Worm (Caenorhabditis elegans) whole organism, early embryonic: ENCODE results near the gene T02H6.4.

Experiments used
- B0310.2 ChIP-seq: sonication (generic microtip); optimal IDR thresholded peaks from 2 replicates; lab custom pipeline; 2016; ENCODE audit warnings: mild to moderate bottlenecking, missing genetic modification characterization, missing compliant biosample characterization
- F13C5.2 ChIP-seq: sonication (generic microtip); optimal IDR thresholded peaks from 2 replicates; lab custom pipeline; 2017; ENCODE audit warnings: mild to moderate bottlenecking, missing genetic modification characterization, inconsistent platforms, missing compliant biosample characterization
- aly-1 ChIP-seq: sonication (generic microtip); optimal IDR thresholded peaks from 2 replicates; lab custom pipeline; 2016; ENCODE audit warnings: missing genetic modification characterization, missing compliant biosample characterization
- ama-1 ChIP-seq: fragments of 150-350 bp; optimal IDR thresholded peaks from 2 replicates; lab custom pipeline; 2014
- ceh-13 ChIP-seq: fragments of 200-800 bp; sonication (Bioruptor generic); optimal IDR thresholded peaks from 2 replicates; lab custom pipeline; 2018; ENCODE audit warnings: mild to moderate bottlenecking, missing genetic modification characterization, missing compliant biosample characterization
- ceh-36 ChIP-seq: sonication (generic microtip); optimal IDR thresholded peaks from 2 replicates; lab custom pipeline; 2016; ENCODE audit warnings: missing genetic modification characterization, inconsistent platforms, missing compliant biosample characterization
- ets-7 ChIP-seq: sonication (generic microtip); optimal IDR thresholded peaks from 2 replicates; lab custom pipeline; 2016; ENCODE audit warnings: missing genotype, missing genetic modification characterization, missing compliant biosample characterization
- flt-1 ChIP-seq: fragments of 200-800 bp; sonication (Bioruptor generic); IDR thresholded peaks from 2 replicates; pipeline ENCODE4 v1.3.6; 2022; ENCODE audit warnings: missing genetic modification characterization, missing compliant biosample characterization
- hmbx-1 ChIP-seq: sonication (generic microtip); optimal IDR thresholded peaks from 2 replicates; lab custom pipeline; 2016; ENCODE audit warnings: mild to moderate bottlenecking, missing genetic modification characterization, missing compliant biosample characterization
- hmg-4 ChIP-seq: fragments of 200-800 bp; sonication (Bioruptor generic); optimal IDR thresholded peaks from 2 replicates; lab custom pipeline; 2018; ENCODE audit warnings: mild to moderate bottlenecking, missing genetic modification characterization, missing compliant biosample characterization
- sea-1 ChIP-seq: fragments of 200-800 bp; sonication (Bioruptor generic); conservative IDR thresholded peaks from 2 replicates; pipeline ENCODE4 v1.3.6; 2022; ENCODE audit warnings: missing genetic modification characterization, missing compliant biosample characterization
- tbx-11 ChIP-seq: fragments of 200-800 bp; sonication (Bioruptor generic); IDR thresholded peaks from 2 replicates; pipeline ENCODE4 v1.3.6; 2022; ENCODE audit warnings: missing genetic modification characterization, missing compliant biosample characterization
- tra-4 ChIP-seq: sonication (generic microtip); optimal IDR thresholded peaks from 2 replicates; lab custom pipeline; 2017; ENCODE audit warnings: missing genetic modification characterization, missing compliant biosample characterization

- TF ChIP-seq ama-1 (lab: Kevin White, UChicago) (no peak), ceh-13 (no peak), tra-4 (tag; lab: Kevin White, UChicago) (no peak), aly-1 (tag; lab: Kevin White, UChicago) (no peak), tbx-11 (GFP tag; lab: Robert Waterston, UW) (no peak), ets-7 (tag; lab: Kevin White, UChicago) (no peak), ceh-36 (no peak), F13C5.2 (tag; lab: Kevin White, UChicago) (no peak), hmg-4 (no peak), flt-1 (no peak), sea-1 (no peak), B0310.2 (tag; lab: Kevin White, UChicago) (no peak), hmbx-1 (tag; lab: Kevin White, UChicago) (no peak)
These were observed 22.0 kb upstream of the T02H6.4 start for ce11 chrII:667864-668263.
